Worm (Caenorhabditis elegans) whole organism, mixed stage, embryonic: ENCODE data around the gene F13H10.3.

Source experiments
- ceh-43 ChIP-seq: fragments of 200-800 bp; sonication (Bioruptor generic); optimal IDR thresholded peaks from 2 replicates; lab custom pipeline; 2018; ENCODE audit warnings: mild to moderate bottlenecking, missing genetic modification characterization, moderate library complexity, missing compliant biosample characterization
- ces-1 ChIP-seq: fragments of 150-350 bp; optimal IDR thresholded peaks from 2 replicates; lab custom pipeline; 2014; ENCODE audit warnings: missing biosample characterization, missing genetic modification reagents, missing genetic modification characterization
- elt-3 ChIP-seq: fragments of 150-350 bp; optimal IDR thresholded peaks from 2 replicates; lab custom pipeline; 2014; ENCODE audit warnings: missing biosample characterization, missing genetic modification characterization
- mep-1 ChIP-seq: fragments of 150-350 bp; optimal IDR thresholded peaks from 2 replicates; lab custom pipeline; 2017; ENCODE audit warnings: missing biosample characterization, missing genetic modification reagents, missing genetic modification characterization, inconsistent platforms
- nhr-237 ChIP-seq: fragments of 150-350 bp; optimal IDR thresholded peaks from 2 replicates; lab custom pipeline; 2014; ENCODE audit warnings: missing biosample characterization, missing genetic modification characterization
- nhr-76 ChIP-seq: sonication (generic microtip); optimal IDR thresholded peaks from 2 replicates; lab custom pipeline; 2017; ENCODE audit warnings: missing biosample characterization, missing genetic modification characterization
- pha-4 ChIP-seq: fragments of 150-350 bp; optimal IDR thresholded peaks from 2 replicates; lab custom pipeline; 2018; ENCODE audit warnings: missing biosample characterization, missing genetic modification reagents, missing genetic modification characterization
- unc-39 ChIP-seq: fragments of 150-350 bp; optimal IDR thresholded peaks from 2 replicates; lab custom pipeline; 2014; ENCODE audit warnings: missing biosample characterization, missing genetic modification characterization

- TF ChIP-seq nhr-76: no peak
- no peak for TF ChIP-seq elt-3 (tag; lab: Kevin White, UChicago)
- no peak for TF ChIP-seq pha-4 (tag; lab: Kevin White, UChicago)
- TF ChIP-seq ces-1: no peak
- TF ChIP-seq unc-39 (tag; lab: Kevin White, UChicago): no peak
- TF ChIP-seq ceh-43 (GFP tag; lab: Kevin White, UChicago): no peak
- TF ChIP-seq nhr-237 (tag; lab: Kevin White, UChicago): no peak
- no peak for TF ChIP-seq mep-1 (tag; lab: Kevin White, UChicago)
Observed at ce11 chrIV:11006868-11007267, 8.9 kb downstream of the F13H10.3 start.
